Worm (Caenorhabditis elegans) whole organism, L3 larva: ENCODE results near the gene prde-1.

ENCODE experiments used
- ama-1 ChIP-seq: fragments of 150-350 bp; optimal IDR thresholded peaks from 2 replicates; lab custom pipeline; 2018
- ceh-9 ChIP-seq: sonication (generic microtip); optimal IDR thresholded peaks from 2 replicates; lab custom pipeline; 2018; ENCODE audit warnings: missing biosample characterization, missing genetic modification characterization
- fkh-10 ChIP-seq: sonication (generic microtip); optimal IDR thresholded peaks from 2 replicates; lab custom pipeline; 2017; ENCODE audit warnings: missing biosample characterization, missing genetic modification reagents, missing genetic modification characterization
- fos-1 ChIP-seq: fragments of 150-350 bp; optimal IDR thresholded peaks from 2 replicates; lab custom pipeline; 2014; ENCODE audit warnings: missing biosample characterization, missing genetic modification characterization
- lin-39 ChIP-seq: fragments of 150-350 bp; optimal IDR thresholded peaks from 2 replicates; lab custom pipeline; 2018; ENCODE audit warnings: missing biosample characterization, missing genetic modification reagents, missing genetic modification characterization
- nhr-76 ChIP-seq: fragments of 150-350 bp; sonication (generic microtip); optimal IDR thresholded peaks from 5 replicates; lab custom pipeline; 2014; ENCODE audit warnings: missing biosample characterization, missing genetic modification characterization

DNA sequence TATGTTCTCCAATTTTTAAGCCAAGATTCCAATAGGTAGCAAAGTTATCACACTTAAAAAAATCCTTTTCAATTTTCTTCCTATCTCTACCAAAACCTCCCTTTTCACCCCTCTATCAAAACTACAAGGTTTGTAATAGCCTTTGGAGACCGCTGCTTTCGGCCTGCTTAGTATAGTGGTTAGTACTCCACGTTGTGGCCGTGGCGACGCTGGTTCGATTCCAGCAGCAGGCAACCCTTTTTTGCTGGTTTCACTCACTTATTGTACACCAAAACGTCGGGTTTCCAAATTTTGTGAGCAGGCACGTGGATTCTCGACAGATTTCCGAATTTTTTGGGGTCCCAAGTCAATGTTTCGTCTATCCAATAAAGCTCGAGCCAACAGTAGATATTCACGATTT, 15.8 kb downstream of the prde-1 start:
- no peak for TF ChIP-seq fos-1 (tag; lab: Kevin White, UChicago)
- no peak for TF ChIP-seq lin-39 (tag; lab: Kevin White, UChicago)
- no peak for TF ChIP-seq fkh-10 (GFP tag; lab: Kevin White, UChicago)
- no peak for TF ChIP-seq nhr-76 (tag; lab: Kevin White, UChicago)
- no peak for TF ChIP-seq ceh-9
- TF ChIP-seq ama-1 (lab: Kevin White, UChicago), result no peak
